ENCODE assay signal across 2 fruit fly cellular contexts in the genomic region with DNA sequence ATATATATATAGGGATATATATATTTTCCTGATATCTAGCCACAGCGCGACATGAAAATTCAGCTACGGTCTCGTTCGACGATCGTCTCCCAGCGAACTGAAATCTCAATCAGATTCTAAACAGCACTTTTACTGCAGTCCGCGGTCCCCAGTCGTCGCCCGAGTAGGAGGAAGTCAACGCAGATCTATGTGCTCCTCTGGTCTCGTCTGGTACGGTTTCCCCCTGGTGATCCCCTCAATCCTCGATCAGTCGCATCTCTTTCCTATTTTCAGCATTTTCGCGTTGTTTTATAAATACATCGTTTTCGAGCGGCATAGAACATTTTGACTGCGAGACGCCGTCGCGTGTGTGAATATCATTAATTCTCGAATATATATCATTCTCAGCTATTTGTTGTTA.
A peak's percentile ranks its signal among the peaks of the same experiment; 100 is the strongest.
TF ChIP-seq lines count a peak whose summit lies in the region.

A gene (minus strand): TSS at position 101 of the 400 bp plus-strand sequence.

- no peak for TF ChIP-seq CTCF in whole organism, embryonic (GFP tag; optimal IDR thresholded peaks at IDR 0.05; lab: Kevin White, UChicago)

TF ChIP-seq in whole organism, embryonic, 481 proteins besides CTCF, POLR2A, EP300 and RAD21:
- TF ChIP-seq B-H2 (GFP tag; optimal IDR thresholded peaks at IDR 0.05; lab: Kevin White, UChicago) (no peak), CG10543 (GFP tag; optimal IDR thresholded peaks at IDR 0.05; lab: Kevin White, UChicago) (peak; percentile 29), pan (optimal IDR thresholded peaks at IDR 0.05; lab: Kevin White, UChicago) (no peak), pan (GFP tag; optimal IDR thresholded peaks at IDR 0.05 in 1 of 2, IDR thresholded peaks at IDR 0.05 in 1 of 2) (no peak), NC2α (GFP tag; optimal IDR thresholded peaks at IDR 0.05; lab: Kevin White, UChicago) (no peak), CG14965 (GFP tag; optimal IDR thresholded peaks at IDR 0.05; lab: Kevin White, UChicago; ENCODE audit: borderline replicate concordance) (no peak), CG5245 (GFP tag; optimal IDR thresholded peaks at IDR 0.05; lab: Kevin White, UChicago) (no peak), crol (GFP tag; IDR thresholded peaks at IDR 0.05; lab: Robert Waterston, UW) (peak; percentile 36; the same call in 1 of the 2 replicates), CG12769 (tag; optimal IDR thresholded peaks at IDR 0.05; lab: Kevin White, UChicago) (peak; percentile 86), CG14014 (GFP tag; IDR thresholded peaks at IDR 0.05; lab: Robert Waterston, UW) (no peak), sd (tag; optimal IDR thresholded peaks at IDR 0.05; lab: Kevin White, UChicago) (peak; percentile 21), CG13894 (tag; optimal IDR thresholded peaks at IDR 0.05; lab: Kevin White, UChicago) (no peak), CG6854 (GFP tag; optimal IDR thresholded peaks at IDR 0.05; lab: Kevin White, UChicago) (no peak), chn (GFP tag; optimal IDR thresholded peaks at IDR 0.05; lab: Kevin White, UChicago) (no peak)

TF ChIP-seq in whole organism, pupa, 21 proteins besides CTCF, POLR2A, EP300 and RAD21:
- no peak for TF ChIP-seq EcR (GFP tag; optimal IDR thresholded peaks at IDR 0.05; lab: Kevin White, UChicago)
- TF ChIP-seq CG32121 (GFP tag; IDR thresholded peaks at IDR 0.05; lab: Robert Waterston, UW) = 0 out of 2 replicates have a peak, but pooled peaks have one; percentile 32
